Worm (Caenorhabditis elegans): ENCODE results near the gene F59B8.1.
A peak's percentile ranks its signal among the peaks of the same experiment; 100 is the strongest.

The F59B8.1 gene

DNA sequence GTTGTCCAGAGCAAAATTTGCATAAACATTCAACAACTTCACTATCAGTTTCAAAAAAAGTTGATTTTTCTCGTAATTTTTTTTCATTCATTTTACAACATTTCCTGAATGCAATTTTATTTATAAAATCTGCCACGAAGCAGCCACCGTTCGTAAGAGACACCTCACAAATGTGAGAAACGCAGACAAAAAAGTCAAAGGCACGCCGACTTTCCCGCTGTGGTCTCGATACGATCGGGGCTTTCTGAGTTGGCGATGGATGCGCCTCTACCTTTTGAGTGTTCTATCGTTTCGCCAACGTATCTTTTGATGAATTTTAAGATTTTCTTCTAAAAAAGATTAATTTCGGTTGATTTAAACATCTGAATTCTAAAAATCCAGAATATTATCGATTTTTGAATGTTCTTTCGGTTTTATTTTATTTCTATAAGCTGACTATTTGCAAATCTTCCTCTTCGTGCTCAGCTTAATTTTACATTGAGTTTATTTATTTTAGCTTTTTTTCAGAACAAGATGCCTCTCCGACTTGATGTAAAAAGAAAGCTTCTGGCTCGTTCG, 31.2 kb downstream of the F59B8.1 start, which contains the start of gene copb-2 (continued):
- no peak for TF ChIP-seq jun-1 (tag; optimal IDR thresholded peaks at IDR 0.05)
- TF ChIP-seq spr-1 (tag; optimal IDR thresholded peaks at IDR 0.05) = no peak
- TF ChIP-seq Y105C5A.15 (GFP tag; IDR thresholded peaks at IDR 0.05) = no peak
- no peak for TF ChIP-seq Y48G9A.11 (GFP tag; IDR thresholded peaks at IDR 0.05)
- peak; percentile 52 for TF ChIP-seq lin-13 (GFP tag; optimal IDR thresholded peaks at IDR 0.05)
- TF ChIP-seq nhr-25 (tag; optimal IDR thresholded peaks at IDR 0.05; ENCODE audit: borderline replicate concordance, insufficient read depth) = no peak
- no peak for TF ChIP-seq nhr-41 (GFP tag; IDR thresholded peaks at IDR 0.05)
- no peak for TF ChIP-seq D1046.2 (GFP tag; IDR thresholded peaks at IDR 0.05)
- TF ChIP-seq saeg-2 (GFP tag; IDR thresholded peaks at IDR 0.05) = no peak
- no peak for TF ChIP-seq tra-1 (GFP tag; IDR thresholded peaks at IDR 0.05)
- no peak for TF ChIP-seq aly-2 (tag; optimal IDR thresholded peaks at IDR 0.05)
- no peak for TF ChIP-seq ZK546.5 (tag; optimal IDR thresholded peaks at IDR 0.05)
- no peak for TF ChIP-seq nhr-11 (tag; optimal IDR thresholded peaks at IDR 0.05)
- no peak for TF ChIP-seq fkh-10 (GFP tag; optimal IDR thresholded peaks at IDR 0.05)
- TF ChIP-seq dmd-6 (GFP tag; IDR thresholded peaks at IDR 0.05) = no peak; the same call in 1 of the 2 replicates
- no peak for TF ChIP-seq nhr-77 (tag; optimal IDR thresholded peaks at IDR 0.05)
- TF ChIP-seq nhr-6 (tag; optimal IDR thresholded peaks at IDR 0.05) = peak; percentile 61
- TF ChIP-seq zip-2 (tag; optimal IDR thresholded peaks at IDR 0.05) = no peak
- TF ChIP-seq ceh-20 (GFP tag; IDR thresholded peaks at IDR 0.05) = no peak
- TF ChIP-seq ceh-32 (tag; optimal IDR thresholded peaks at IDR 0.05; ENCODE audit: poor library complexity) = no peak
- TF ChIP-seq ceh-44 (GFP tag; IDR thresholded peaks at IDR 0.05) = no peak
- no peak for TF ChIP-seq aha-1 (tag)
- no peak for TF ChIP-seq snpc-1.2 (GFP tag; IDR thresholded peaks at IDR 0.05)
- TF ChIP-seq ama-1 (optimal IDR thresholded peaks at IDR 0.05) = peak; percentile 10
- no peak for TF ChIP-seq madf-5 (GFP tag; IDR thresholded peaks at IDR 0.05)
- TF ChIP-seq daf-12 (tag; optimal IDR thresholded peaks at IDR 0.05) = no peak
- no peak for TF ChIP-seq ceh-28 (tag; optimal IDR thresholded peaks at IDR 0.05)
- TF ChIP-seq F44E2.7 (GFP tag; IDR thresholded peaks at IDR 0.05) = no peak
- no peak for TF ChIP-seq daf-19 (GFP tag; conservative IDR thresholded peaks at IDR 0.05)
- TF ChIP-seq mxl-2 (GFP tag; conservative IDR thresholded peaks at IDR 0.05) = no peak
- TF ChIP-seq ces-1 (GFP tag; optimal IDR thresholded peaks at IDR 0.05) = no peak
- TF ChIP-seq pha-4 (GFP tag; IDR thresholded peaks at IDR 0.05) = no peak
- no peak for TF ChIP-seq pha-4 (tag; optimal IDR thresholded peaks at IDR 0.05)
- TF ChIP-seq mdt-29 (GFP tag; IDR thresholded peaks at IDR 0.05) = no peak
- TF ChIP-seq F37D6.2 (tag; optimal IDR thresholded peaks at IDR 0.05) = no peak
- no peak for TF ChIP-seq pqm-1 (tag; optimal IDR thresholded peaks at IDR 0.05)
- TF ChIP-seq unc-130 (GFP tag; optimal IDR thresholded peaks at IDR 0.05) = no peak
- TF ChIP-seq arid-1 (GFP tag; conservative IDR thresholded peaks at IDR 0.05) = no peak
- TF ChIP-seq unc-62 (GFP tag; optimal IDR thresholded peaks at IDR 0.05 in 1 of 2) = no peak
- TF ChIP-seq unc-62 (tag; optimal IDR thresholded peaks at IDR 0.05) = no peak
- TF ChIP-seq ZK337.2 (GFP tag; IDR thresholded peaks at IDR 0.05) = no peak
- no peak for TF ChIP-seq skn-1 (tag; optimal IDR thresholded peaks at IDR 0.05)
- TF ChIP-seq nhr-76 (tag; optimal IDR thresholded peaks at IDR 0.05) = no peak
- TF ChIP-seq zip-11 (GFP tag; IDR thresholded peaks at IDR 0.05) = no peak
- TF ChIP-seq zfp-2 (tag; optimal IDR thresholded peaks at IDR 0.05) = no peak
- TF ChIP-seq nhr-28 (tag; optimal IDR thresholded peaks at IDR 0.05) = peak; percentile 30
- TF ChIP-seq hif-1 (tag; optimal IDR thresholded peaks at IDR 0.05) = no peak
- TF ChIP-seq daf-8 (GFP tag; IDR thresholded peaks at IDR 0.05) = no peak
- no peak for TF ChIP-seq ztf-11 (tag; optimal IDR thresholded peaks at IDR 0.05)
- TF ChIP-seq dve-1 (tag; optimal IDR thresholded peaks at IDR 0.05; ENCODE audit: insufficient read depth) = peak; percentile 83
- no peak for TF ChIP-seq egl-27 (tag; optimal IDR thresholded peaks at IDR 0.05)
- TF ChIP-seq hlh-11 (tag; optimal IDR thresholded peaks at IDR 0.05) = no peak
- TF ChIP-seq nhr-10 (tag; optimal IDR thresholded peaks at IDR 0.05) = no peak

All from whole organism, L4 larva.